Worm (Caenorhabditis elegans) whole organism, late embryonic: ENCODE results near the gene F29B9.5.

Source experiments
- F13H6.1 ChIP-seq: sonication (generic microtip); optimal IDR thresholded peaks from 2 replicates; lab custom pipeline; 2016; ENCODE audit warnings: missing genetic modification characterization, missing compliant biosample characterization
- K02D7.2 ChIP-seq: sonication (generic microtip); optimal IDR thresholded peaks from 2 replicates; lab custom pipeline; 2017; ENCODE audit warnings: mild to moderate bottlenecking, missing genetic modification characterization, missing compliant biosample characterization
- K09A11.1 ChIP-seq: sonication (generic microtip); optimal IDR thresholded peaks from 2 replicates; lab custom pipeline; 2017; ENCODE audit warnings: antibody characterized with exemption, mild to moderate bottlenecking, missing genetic modification characterization, missing compliant biosample characterization; ENCODE audit not compliant: insufficient read depth
- T23F11.4 ChIP-seq: fragments of 200-800 bp; sonication (Bioruptor generic); optimal IDR thresholded peaks from 2 replicates; lab custom pipeline; 2018; ENCODE audit warnings: mild to moderate bottlenecking, missing genetic modification characterization, missing compliant biosample characterization
- ahr-1 ChIP-seq: sonication (generic microtip); optimal IDR thresholded peaks from 2 replicates; lab custom pipeline; 2016; ENCODE audit warnings: missing genetic modification characterization, missing compliant biosample characterization
- ceh-14 ChIP-seq: sonication (generic microtip); optimal IDR thresholded peaks from 2 replicates; lab custom pipeline; 2016; ENCODE audit warnings: missing genotype, missing genetic modification characterization, missing compliant biosample characterization
- ceh-18 ChIP-seq: sonication (generic microtip); optimal IDR thresholded peaks from 2 replicates; lab custom pipeline; 2016; ENCODE audit warnings: missing genetic modification characterization, missing compliant biosample characterization
- ceh-19 ChIP-seq: fragments of 200-800 bp; sonication (Bioruptor generic); optimal IDR thresholded peaks from 2 replicates; lab custom pipeline; 2018; ENCODE audit warnings: mild to moderate bottlenecking, missing genetic modification characterization, missing compliant biosample characterization
- ceh-2 ChIP-seq: sonication (generic microtip); optimal IDR thresholded peaks from 2 replicates; lab custom pipeline; 2016; ENCODE audit warnings: missing genotype, missing genetic modification characterization, missing compliant biosample characterization
- ceh-22 ChIP-seq: sonication (generic microtip); optimal IDR thresholded peaks from 2 replicates; lab custom pipeline; 2017; ENCODE audit warnings: missing biosample characterization, missing genetic modification characterization
- ceh-30 ChIP-seq: fragments of 150-350 bp; optimal IDR thresholded peaks from 2 replicates; lab custom pipeline; 2014; ENCODE audit warnings: missing biosample characterization, missing genetic modification characterization
- ceh-34 ChIP-seq: sonication (generic microtip); optimal IDR thresholded peaks from 2 replicates; lab custom pipeline; 2016; ENCODE audit warnings: mild to moderate bottlenecking, missing genetic modification characterization, missing compliant biosample characterization
- ceh-45 ChIP-seq: fragments of 200-800 bp; sonication (Bioruptor generic); IDR thresholded peaks from 2 replicates; pipeline ENCODE4 v1.3.6; 2022; ENCODE audit warnings: missing genetic modification reagents, missing genetic modification characterization, missing compliant biosample characterization
- ceh-9 ChIP-seq: sonication (generic microtip); optimal IDR thresholded peaks from 2 replicates; lab custom pipeline; 2016; ENCODE audit warnings: mild to moderate bottlenecking, missing genetic modification characterization, inconsistent platforms, missing compliant biosample characterization
- che-1 ChIP-seq: sonication (generic microtip); optimal IDR thresholded peaks from 2 replicates; lab custom pipeline; 2016; ENCODE audit warnings: mild to moderate bottlenecking, missing genetic modification characterization, missing compliant biosample characterization
- dve-1 ChIP-seq: sonication (generic microtip); optimal IDR thresholded peaks from 2 replicates; lab custom pipeline; 2017; ENCODE audit warnings: antibody characterized with exemption, mild to moderate bottlenecking, missing genetic modification characterization, missing compliant biosample characterization
- elt-2 ChIP-seq: sonication (generic microtip); optimal IDR thresholded peaks from 2 replicates; lab custom pipeline; 2016; ENCODE audit warnings: missing genetic modification reagents, missing genetic modification characterization, missing compliant biosample characterization
- elt-4 ChIP-seq: sonication (generic microtip); optimal IDR thresholded peaks from 2 replicates; lab custom pipeline; 2016; ENCODE audit warnings: missing genetic modification characterization, missing compliant biosample characterization
- ets-4 ChIP-seq: sonication (generic microtip); optimal IDR thresholded peaks from 2 replicates; lab custom pipeline; 2016; ENCODE audit warnings: missing genetic modification characterization, missing compliant biosample characterization
- eyg-1 ChIP-seq: sonication (generic microtip); optimal IDR thresholded peaks from 2 replicates; lab custom pipeline; 2016; ENCODE audit warnings: missing genotype, missing genetic modification characterization, missing compliant biosample characterization
- fax-1 ChIP-seq: sonication (generic microtip); optimal IDR thresholded peaks from 2 replicates; lab custom pipeline; 2016; ENCODE audit warnings: missing genotype, missing genetic modification characterization, missing compliant biosample characterization
- fkh-6 ChIP-seq: sonication (generic microtip); optimal IDR thresholded peaks from 2 replicates; lab custom pipeline; 2016; ENCODE audit warnings: missing genetic modification characterization, missing compliant biosample characterization
- gmeb-2 ChIP-seq: sonication (generic microtip); optimal IDR thresholded peaks from 2 replicates; lab custom pipeline; 2016; ENCODE audit warnings: missing genetic modification characterization, inconsistent platforms, missing compliant biosample characterization
- hlh-13 ChIP-seq: fragments of 200-800 bp; sonication (Bioruptor generic); optimal IDR thresholded peaks from 2 replicates; lab custom pipeline; 2018; ENCODE audit warnings: mild to moderate bottlenecking, missing genetic modification characterization, missing compliant biosample characterization
- hlh-15 ChIP-seq: sonication (generic microtip); optimal IDR thresholded peaks from 2 replicates; lab custom pipeline; 2016; ENCODE audit warnings: missing genetic modification characterization, missing compliant biosample characterization
- hlh-30 ChIP-seq: sonication (generic microtip); optimal IDR thresholded peaks from 2 replicates; lab custom pipeline; 2017; ENCODE audit warnings: antibody characterized with exemption, missing genetic modification characterization, missing compliant biosample characterization; ENCODE audit not compliant: insufficient read depth
- hlh-6 ChIP-seq: sonication (generic microtip); optimal IDR thresholded peaks from 2 replicates; lab custom pipeline; 2016; ENCODE audit warnings: missing genotype, missing genetic modification characterization, missing compliant biosample characterization
- hlh-8 ChIP-seq: sonication (generic microtip); optimal IDR thresholded peaks from 2 replicates; lab custom pipeline; 2016; ENCODE audit warnings: missing genotype, missing genetic modification characterization, missing compliant biosample characterization
- lin-11 ChIP-seq: fragments of 200-800 bp; sonication (Bioruptor generic); optimal IDR thresholded peaks from 2 replicates; lab custom pipeline; 2018; ENCODE audit warnings: mild to moderate bottlenecking, missing genetic modification characterization, missing compliant biosample characterization
- madf-2 ChIP-seq: sonication (generic microtip); optimal IDR thresholded peaks from 2 replicates; lab custom pipeline; 2017; ENCODE audit warnings: missing genetic modification characterization, missing compliant biosample characterization
- mec-3 ChIP-seq: sonication (generic microtip); optimal IDR thresholded peaks from 2 replicates; lab custom pipeline; 2016; ENCODE audit warnings: borderline replicate concordance, missing genetic modification characterization, missing compliant biosample characterization
- nfya-1 ChIP-seq: sonication (generic microtip); optimal IDR thresholded peaks from 2 replicates; lab custom pipeline; 2017; ENCODE audit warnings: missing genetic modification characterization, mild to moderate bottlenecking, missing compliant biosample characterization, antibody characterized with exemption, moderate library complexity
- nhr-11 ChIP-seq: fragments of 150-350 bp; optimal IDR thresholded peaks from 2 replicates; lab custom pipeline; 2014; ENCODE audit warnings: missing biosample characterization, missing genetic modification characterization
- npax-4 ChIP-seq: sonication (generic microtip); optimal IDR thresholded peaks from 2 replicates; lab custom pipeline; 2016; ENCODE audit warnings: missing genetic modification characterization, missing compliant biosample characterization
- pag-3 ChIP-seq: sonication (generic microtip); optimal IDR thresholded peaks from 2 replicates; lab custom pipeline; 2016; ENCODE audit warnings: missing compliant biosample characterization, missing genetic modification characterization, borderline replicate concordance
- pat-9 ChIP-seq: fragments of 200-800 bp; sonication (Bioruptor generic); optimal IDR thresholded peaks from 2 replicates; lab custom pipeline; 2018; ENCODE audit warnings: mild to moderate bottlenecking, missing genetic modification characterization, moderate library complexity, missing compliant biosample characterization
- pha-2 ChIP-seq: sonication (generic microtip); optimal IDR thresholded peaks from 2 replicates; lab custom pipeline; 2017; ENCODE audit warnings: mild to moderate bottlenecking, missing genetic modification characterization, missing compliant biosample characterization
- pqm-1 ChIP-seq: sonication (generic microtip); optimal IDR thresholded peaks from 2 replicates; lab custom pipeline; 2016; ENCODE audit warnings: missing genetic modification characterization, missing compliant biosample characterization
- pros-1 ChIP-seq: fragments of 150-350 bp; optimal IDR thresholded peaks from 2 replicates; lab custom pipeline; 2014; ENCODE audit warnings: missing biosample characterization, missing genetic modification reagents, missing genetic modification characterization
- ref-2 ChIP-seq: sonication (generic microtip); optimal IDR thresholded peaks from 2 replicates; lab custom pipeline; 2016; ENCODE audit warnings: missing genetic modification characterization, missing compliant biosample characterization
- rnt-1 ChIP-seq: sonication (generic microtip); optimal IDR thresholded peaks from 2 replicates; lab custom pipeline; 2016; ENCODE audit warnings: missing genetic modification characterization, missing compliant biosample characterization
- sox-2 ChIP-seq: fragments of 200-800 bp; sonication (Bioruptor generic); IDR thresholded peaks from 2 replicates; pipeline ENCODE4 v1.3.6; 2022; ENCODE audit warnings: missing genetic modification reagents, missing genetic modification characterization, missing compliant biosample characterization
- sox-4 ChIP-seq: sonication (generic microtip); optimal IDR thresholded peaks from 2 replicates; lab custom pipeline; 2017; ENCODE audit warnings: mild to moderate bottlenecking, missing genetic modification characterization, inconsistent platforms, missing compliant biosample characterization
- tbx-2 ChIP-seq: sonication (generic microtip); optimal IDR thresholded peaks from 2 replicates; lab custom pipeline; 2016; ENCODE audit warnings: missing genetic modification characterization, missing compliant biosample characterization
- unc-42 ChIP-seq: sonication (generic microtip); optimal IDR thresholded peaks from 2 replicates; lab custom pipeline; 2016; ENCODE audit warnings: missing genotype, missing genetic modification characterization, missing compliant biosample characterization
- unc-55 ChIP-seq: sonication (generic microtip); optimal IDR thresholded peaks from 2 replicates; lab custom pipeline; 2017; ENCODE audit warnings: missing biosample characterization, missing genetic modification reagents, missing genetic modification characterization
- unc-86 ChIP-seq: sonication (generic microtip); optimal IDR thresholded peaks from 2 replicates; lab custom pipeline; 2016; ENCODE audit warnings: missing genetic modification characterization, missing compliant biosample characterization
- zip-5 ChIP-seq: sonication (generic microtip); optimal IDR thresholded peaks from 2 replicates; lab custom pipeline; 2016; ENCODE audit warnings: missing genetic modification characterization, missing compliant biosample characterization
- ztf-16 ChIP-seq: sonication (generic microtip); optimal IDR thresholded peaks from 2 replicates; lab custom pipeline; 2017; ENCODE audit warnings: missing genetic modification characterization, missing compliant biosample characterization

Gene F29B9.5

ce11 chrIV:4652365-4652844, at the start of gene F29B9.5:
TSS of gene F29B9.5 (plus strand) at chrIV:4652415.
- TF ChIP-seq ztf-16 (tag; lab: Kevin White, UChicago) (no peak), ceh-19 (no peak), F13H6.1 (tag; lab: Kevin White, UChicago) (no peak), hlh-8 (tag; lab: Kevin White, UChicago) (no peak), ceh-14 (tag; lab: Kevin White, UChicago) (no peak), pag-3 (tag; lab: Kevin White, UChicago) (no peak), ceh-18 (tag; lab: Kevin White, UChicago) (no peak), rnt-1 (tag; lab: Kevin White, UChicago) (no peak), gmeb-2 (tag; lab: Kevin White, UChicago) (no peak), K09A11.1 (no peak), hlh-6 (tag; lab: Kevin White, UChicago) (no peak), pha-2 (tag; lab: Kevin White, UChicago) (no peak), ahr-1 (no peak), npax-4 (tag; lab: Kevin White, UChicago) (no peak), ceh-9 (tag; lab: Kevin White, UChicago) (no peak), fkh-6 (tag; lab: Kevin White, UChicago) (no peak), ref-2 (tag; lab: Kevin White, UChicago) (no peak), pat-9 (tag; lab: Kevin White, UChicago) (no peak), unc-42 (tag; lab: Kevin White, UChicago) (no peak), elt-4 (no peak)

ce11 chrIV:4602565-4602964, 49.6 kb upstream of the F29B9.5 start, which contains the start of gene F19C7.4:
TSS of gene F19C7.4 (plus strand) at chrIV:4602865.
- TF ChIP-seq ceh-22 (tag; lab: Kevin White, UChicago) (no peak), sox-2 (GFP tag; lab: Robert Waterston, UW) (no peak), nfya-1 (tag; lab: Kevin White, UChicago) (no peak), pha-2 (tag; lab: Kevin White, UChicago) (no peak), zip-5 (tag; lab: Kevin White, UChicago) (no peak), nhr-11 (no peak), sox-4 (tag; lab: Kevin White, UChicago) (no peak), lin-11 (tag; lab: Kevin White, UChicago) (no peak), ceh-34 (tag; lab: Kevin White, UChicago) (no peak), ceh-2 (no peak), ceh-18 (tag; lab: Kevin White, UChicago) (no peak), K02D7.2 (tag; lab: Kevin White, UChicago) (no peak), ceh-30 (tag; lab: Kevin White, UChicago) (no peak), K09A11.1 (no peak), gmeb-2 (tag; lab: Kevin White, UChicago) (no peak), eyg-1 (tag; lab: Kevin White, UChicago) (no peak), fax-1 (tag; lab: Kevin White, UChicago) (no peak), fkh-6 (tag; lab: Kevin White, UChicago) (no peak), tbx-2 (no peak), unc-55 (GFP tag; lab: Kevin White, UChicago) (no peak)

DNA sequence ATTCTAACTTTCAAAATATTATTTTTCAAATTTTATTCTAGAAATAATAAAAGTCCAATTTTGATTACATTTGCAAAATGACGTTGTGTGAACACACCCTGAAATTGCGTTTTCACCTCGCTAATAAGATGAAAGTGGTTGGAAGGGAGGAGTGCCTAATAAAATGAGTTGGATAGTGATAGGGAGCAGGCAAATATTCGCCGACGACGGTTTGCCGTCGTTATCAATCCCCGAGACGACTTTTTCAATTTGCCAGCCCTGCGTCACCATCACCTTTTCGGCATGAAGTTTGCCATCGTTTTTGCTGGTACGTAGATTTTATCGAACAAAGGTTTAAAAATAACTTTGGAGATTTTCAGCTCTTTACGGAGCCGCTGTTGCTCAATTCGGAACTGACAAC, 46.6 kb upstream of the F29B9.5 start, which contains the start of gene nspg-10:
nspg-10 (plus strand) TSS at position 179 of the 400 bp plus-strand sequence.
- TF ChIP-seq nfya-1 (tag; lab: Kevin White, UChicago) (no peak), pqm-1 (tag; lab: Kevin White, UChicago) (no peak), fkh-6 (tag; lab: Kevin White, UChicago) (no peak), dve-1 (tag; lab: Kevin White, UChicago) (no peak), ceh-18 (tag; lab: Kevin White, UChicago) (no peak), ceh-45 (GFP tag; lab: Robert Waterston, UW) (no peak), sox-4 (tag; lab: Kevin White, UChicago) (no peak), hlh-30 (tag; lab: Kevin White, UChicago) (no peak), mec-3 (tag; lab: Kevin White, UChicago) (no peak), madf-2 (tag; lab: Kevin White, UChicago) (no peak), pros-1 (tag; lab: Kevin White, UChicago) (no peak), unc-86 (tag; lab: Kevin White, UChicago) (no peak), hlh-15 (no peak), hlh-13 (no peak), ets-4 (tag; lab: Kevin White, UChicago) (no peak), elt-2 (no peak), T23F11.4 (GFP tag; lab: Kevin White, UChicago) (no peak), ceh-2 (no peak), che-1 (no peak)
- TF ChIP-seq, all 69 proteins: peak for 0
